Fruit fly (Drosophila melanogaster) whole organism, embryonic: ENCODE results near the gene Traf4.

Experiments used
- CG10209 ChIP-seq: fragments of 200-800 bp; sonication (Bioruptor generic); optimal IDR thresholded peaks from 3 replicates; lab custom pipeline; 2017; ENCODE audit warnings: missing biosample characterization, mild to moderate bottlenecking, missing genetic modification characterization, missing genetic modification reagents
- CG11093 ChIP-seq: fragments of 200-800 bp; sonication (Bioruptor generic); IDR thresholded peaks from 3 replicates; pipeline ENCODE4 v1.3.6; 2022; ENCODE audit warnings: missing biosample characterization, missing genetic modification characterization
- CG15601 ChIP-seq: fragments of 200-800 bp; sonication (Bioruptor generic); optimal IDR thresholded peaks from 3 replicates; lab custom pipeline; 2019; ENCODE audit warnings: missing biosample characterization, mild to moderate bottlenecking, missing genetic modification characterization, moderate library complexity
- CG3065 ChIP-seq: fragments of 200-800 bp; sonication (Bioruptor generic); optimal IDR thresholded peaks from 2 replicates; lab custom pipeline; 2016; ENCODE audit warnings: missing biosample characterization, missing genetic modification characterization
- CG4328 ChIP-seq: fragments of 200-800 bp; sonication (Bioruptor generic); optimal IDR thresholded peaks from 3 replicates; lab custom pipeline; 2017; ENCODE audit warnings: missing biosample characterization, missing genetic modification reagents, missing genetic modification characterization
- CG6683 ChIP-seq: fragments of 200-800 bp; sonication (Bioruptor generic); optimal IDR thresholded peaks from 2 replicates; lab custom pipeline; 2017; ENCODE audit warnings: missing biosample characterization, mild to moderate bottlenecking, missing genetic modification characterization, missing genetic modification reagents
- CG9932 ChIP-seq: fragments of 200-800 bp; sonication (Bioruptor generic); IDR thresholded peaks from 2 replicates; pipeline ENCODE4 v1.3.6; 2022; ENCODE audit warnings: missing biosample characterization, missing genetic modification characterization
- D19B ChIP-seq: fragments of 200-800 bp; sonication (Bioruptor generic); optimal IDR thresholded peaks from 2 replicates; lab custom pipeline; 2017; ENCODE audit warnings: missing biosample characterization, mild to moderate bottlenecking, missing genetic modification characterization
- Dek ChIP-seq: fragments of 200-800 bp; sonication (Bioruptor generic); optimal IDR thresholded peaks from 3 replicates; lab custom pipeline; 2019; ENCODE audit warnings: missing biosample characterization, mild to moderate bottlenecking, missing genetic modification characterization, moderate library complexity
- Fer3 ChIP-seq: fragments of 200-800 bp; sonication (Bioruptor generic); optimal IDR thresholded peaks from 2 replicates; lab custom pipeline; 2018; ENCODE audit warnings: missing biosample characterization, mild to moderate bottlenecking, missing genetic modification characterization, moderate library complexity
- H2.0 ChIP-seq: fragments of 200-800 bp; sonication (Bioruptor generic); IDR thresholded peaks from 2 replicates; pipeline ENCODE4 v1.3.6; 2022; ENCODE audit warnings: missing biosample characterization, missing genetic modification characterization
- Med ChIP-seq: fragments of 200-800 bp; sonication (Bioruptor generic); peaks from one replicate; lab custom pipeline; 2016; ENCODE audit warnings: missing biosample characterization, missing genetic modification characterization, mild to moderate bottlenecking, inconsistent platforms, moderate library complexity
- Nf-YC ChIP-seq: fragments of 200-800 bp; optimal IDR thresholded peaks from 3 replicates; lab custom pipeline; 2019; ENCODE audit warnings: missing biosample characterization, mild to moderate bottlenecking, missing genetic modification characterization, moderate library complexity
- Sox102F ChIP-seq: fragments of 200-800 bp; sonication (Bioruptor generic); optimal IDR thresholded peaks from 2 replicates; lab custom pipeline; 2018; ENCODE audit warnings: missing biosample characterization, mild to moderate bottlenecking, missing genetic modification characterization, moderate library complexity
- Vsx1 ChIP-seq: fragments of 200-800 bp; sonication (Bioruptor generic); optimal IDR thresholded peaks from 2 replicates; lab custom pipeline; 2017; ENCODE audit warnings: missing biosample characterization, mild to moderate bottlenecking, missing genetic modification characterization, missing genetic modification reagents
- bigmax ChIP-seq: fragments of 200-800 bp; sonication (Bioruptor generic); optimal IDR thresholded peaks from 2 replicates; lab custom pipeline; 2018; ENCODE audit warnings: missing biosample characterization, mild to moderate bottlenecking, missing genetic modification characterization
- dati ChIP-seq: fragments of 200-800 bp; sonication (Bioruptor generic); IDR thresholded peaks from 2 replicates; pipeline ENCODE4 v1.3.6; 2022; ENCODE audit warnings: missing biosample characterization, missing genetic modification characterization
- exex ChIP-seq: fragments of 200-800 bp; sonication (Bioruptor generic); optimal IDR thresholded peaks from 4 replicates; lab custom pipeline; 2018; ENCODE audit warnings: missing biosample characterization, mild to moderate bottlenecking, missing genetic modification characterization, moderate library complexity
- fd64A ChIP-seq: fragments of 200-800 bp; sonication (Bioruptor generic); optimal IDR thresholded peaks from 3 replicates; lab custom pipeline; 2018; ENCODE audit warnings: missing biosample characterization, mild to moderate bottlenecking, missing genetic modification characterization
- fru ChIP-seq: fragments of >200 bp; optimal IDR thresholded peaks from 2 replicates; lab custom pipeline; 2017
- gcm ChIP-seq: fragments of 200-800 bp; sonication (Bioruptor generic); optimal IDR thresholded peaks from 2 replicates; lab custom pipeline; 2019; ENCODE audit warnings: missing biosample characterization, mild to moderate bottlenecking, missing genetic modification characterization, moderate library complexity
- gem ChIP-seq: fragments of 200-800 bp; sonication (Bioruptor generic); optimal IDR thresholded peaks from 2 replicates; lab custom pipeline; 2019; ENCODE audit warnings: missing biosample characterization, mild to moderate bottlenecking, missing genetic modification characterization, moderate library complexity
- grn ChIP-seq: fragments of 200-800 bp; sonication (Bioruptor generic); optimal IDR thresholded peaks from 3 replicates; lab custom pipeline; 2017; ENCODE audit warnings: missing biosample characterization, missing genetic modification characterization
- hbn ChIP-seq: fragments of 200-800 bp; sonication (Bioruptor generic); IDR thresholded peaks from 2 replicates; pipeline ENCODE4 v1.3.6; 2022; ENCODE audit warnings: missing biosample characterization, missing genetic modification characterization; ENCODE audit not compliant: partially characterized antibody
- lab ChIP-seq: fragments of 200-800 bp; sonication (Bioruptor generic); optimal IDR thresholded peaks from 3 replicates; lab custom pipeline; 2017; ENCODE audit warnings: missing biosample characterization, missing genetic modification characterization, mild to moderate bottlenecking, moderate library complexity, missing genetic modification reagents
- lmd ChIP-seq: fragments of 200-800 bp; sonication (Bioruptor generic); IDR thresholded peaks from 2 replicates; pipeline ENCODE4 v1.3.6; 2022; ENCODE audit warnings: missing biosample characterization, missing genetic modification characterization
- maf-S ChIP-seq: fragments of 200-800 bp; sonication (Bioruptor generic); optimal IDR thresholded peaks from 2 replicates; lab custom pipeline; 2016; ENCODE audit warnings: missing biosample characterization, missing genetic modification characterization
- nau ChIP-seq: fragments of 200-800 bp; sonication (Bioruptor generic); optimal IDR thresholded peaks from 3 replicates; lab custom pipeline; 2017; ENCODE audit warnings: missing biosample characterization, mild to moderate bottlenecking, missing genetic modification characterization, missing genetic modification reagents
- oc ChIP-seq: fragments of 200-800 bp; sonication (Bioruptor generic); optimal IDR thresholded peaks from 2 replicates; lab custom pipeline; 2018; ENCODE audit warnings: missing biosample characterization, mild to moderate bottlenecking, missing genetic modification characterization, moderate library complexity
- sd ChIP-seq: fragments of 200-800 bp; sonication (Bioruptor generic); optimal IDR thresholded peaks from 3 replicates; lab custom pipeline; 2018; ENCODE audit warnings: missing biosample characterization, mild to moderate bottlenecking, missing genetic modification characterization, moderate library complexity
- sens ChIP-seq: fragments of 200-800 bp; sonication (Bioruptor generic); peaks from one replicate; lab custom pipeline; 2016; ENCODE audit warnings: missing biosample characterization, missing genetic modification characterization
- sens-2 ChIP-seq: fragments of 200-800 bp; sonication (Bioruptor generic); IDR thresholded peaks from 2 replicates; pipeline ENCODE4 v1.3.6; 2022; ENCODE audit warnings: missing biosample characterization, missing genetic modification characterization
- twi ChIP-seq: fragments of 200-800 bp; optimal IDR thresholded peaks from 2 replicates; lab custom pipeline; 2019; ENCODE audit warnings: missing biosample characterization, mild to moderate bottlenecking, missing genetic modification characterization, moderate library complexity
- zen2 ChIP-seq: fragments of 200-800 bp; sonication (Bioruptor generic); IDR thresholded peaks from 3 replicates; pipeline ENCODE4 v1.3.6; 2022; ENCODE audit warnings: missing biosample characterization, missing genetic modification characterization; ENCODE audit not compliant: partially characterized antibody

The Traf4 gene

dm6 chr2L:4371516-4372136 is 9.9 kb downstream of the Traf4 start (continued):
- no peak for TF ChIP-seq fru (lab: Kevin White, UChicago)
- TF ChIP-seq Nf-YC (tag; lab: Kevin White, UChicago): peak; percentile 71
- no peak for TF ChIP-seq zen2 (GFP tag; lab: Robert Waterston, UW)
- TF ChIP-seq Sox102F (GFP tag; lab: Kevin White, UChicago): peak; percentile 53
- peak; percentile 75 for TF ChIP-seq oc
- TF ChIP-seq dati (GFP tag; lab: Robert Waterston, UW): no peak
- peak; percentile 49 for TF ChIP-seq CG3065 (GFP tag; lab: Kevin White, UChicago)
- TF ChIP-seq Fer3 (tag; lab: Kevin White, UChicago): no peak
- TF ChIP-seq CG10209 (GFP tag; lab: Kevin White, UChicago): peak; percentile 68
- TF ChIP-seq CG4328 (GFP tag; lab: Kevin White, UChicago): no peak
- TF ChIP-seq fd64A (GFP tag; lab: Kevin White, UChicago): no peak
- TF ChIP-seq lmd (GFP tag; lab: Robert Waterston, UW): peak; percentile 47; the same call in 1 of the 2 replicates
- no peak for TF ChIP-seq hbn (GFP tag; lab: Robert Waterston, UW)
- no peak for TF ChIP-seq H2.0
- TF ChIP-seq bigmax (GFP tag; lab: Kevin White, UChicago): no peak
- TF ChIP-seq gem: peak; percentile 88
- TF ChIP-seq, all 482 proteins: peak for 241

dm6 chr2L:4372802-4373570 is 11.3 kb downstream of the Traf4 start:
- TF ChIP-seq nau (no peak), CG15601 (tag; lab: Kevin White, UChicago) (peak; percentile 28), Med (GFP tag; lab: Kevin White, UChicago) (peak; percentile 56), gcm (GFP tag; lab: Kevin White, UChicago) (peak; percentile 48), lab (peak; percentile 22), Vsx1 (GFP tag; lab: Kevin White, UChicago) (peak; percentile 4), CG11093 (GFP tag; lab: Robert Waterston, UW) (no peak), maf-S (GFP tag; lab: Kevin White, UChicago) (no peak), Dek (tag; lab: Kevin White, UChicago) (no peak), sens (GFP tag; lab: Kevin White, UChicago) (peak; percentile 54), sd (tag; lab: Kevin White, UChicago) (peak; percentile 57), sens-2 (GFP tag; lab: Robert Waterston, UW) (peak; percentile 56; the same call in 1 of the 2 replicates), CG6683 (GFP tag; lab: Kevin White, UChicago) (no peak), grn (GFP tag; lab: Kevin White, UChicago) (peak; percentile 95), CG9932 (GFP tag; lab: Robert Waterston, UW) (no peak), exex (tag; lab: Kevin White, UChicago) (peak; percentile 44), twi (tag; lab: Kevin White, UChicago) (peak; percentile 96), D19B (GFP tag; lab: Kevin White, UChicago) (no peak)
